Fruit fly (Drosophila melanogaster) whole organism, wandering third instar larva: ENCODE data around the gene Nadsyn.

Source experiments
- Abd-B ChIP-seq: fragments of >200 bp; optimal IDR thresholded peaks from 2 replicates; lab custom pipeline; 2017; ENCODE audit warnings: missing biosample characterization, missing genetic modification characterization
- CG32264 ChIP-seq: fragments of 200-800 bp; sonication (Bioruptor generic); optimal IDR thresholded peaks from 2 replicates; lab custom pipeline; 2016; ENCODE audit warnings: missing biosample characterization, missing genetic modification characterization
- CG9705 ChIP-seq: fragments of 200-800 bp; sonication (Bioruptor generic); optimal IDR thresholded peaks from 2 replicates; lab custom pipeline; 2018; ENCODE audit warnings: missing biosample characterization, mild to moderate bottlenecking, missing genetic modification characterization
- CrebA ChIP-seq: fragments of 200-800 bp; sonication (Bioruptor generic); optimal IDR thresholded peaks from 2 replicates; lab custom pipeline; 2016; ENCODE audit warnings: missing biosample characterization, mild to moderate bottlenecking, missing genetic modification characterization, borderline replicate concordance
- Dfd ChIP-seq: fragments of >200 bp; optimal IDR thresholded peaks from 2 replicates; lab custom pipeline; 2017; ENCODE audit warnings: missing biosample characterization, missing genetic modification characterization
- Dif ChIP-seq: fragments of 200-275, 200-300 bp; sonication (Bioruptor generic); optimal IDR thresholded peaks from 2 replicates; lab custom pipeline; 2018; ENCODE audit warnings: missing biosample characterization, missing genetic modification characterization; ENCODE audit not compliant: partially characterized antibody
- GATAd ChIP-seq: sonication (Bioruptor generic); optimal IDR thresholded peaks from 2 replicates; lab custom pipeline; 2016; ENCODE audit warnings: missing biosample characterization, missing genetic modification characterization
- Hr83 ChIP-seq: fragments of 200-300 bp; sonication (Bioruptor generic); optimal IDR thresholded peaks from 2 replicates; lab custom pipeline; 2016; ENCODE audit warnings: missing biosample characterization, mild to moderate bottlenecking, missing genetic modification characterization, moderate library complexity; ENCODE audit not compliant: poor library complexity, severe bottlenecking
- Jra ChIP-seq: sonication (Bioruptor generic); optimal IDR thresholded peaks from 2 replicates; lab custom pipeline; 2016; ENCODE audit warnings: missing biosample characterization, missing genetic modification characterization
- Mio ChIP-seq: sonication (Bioruptor generic); optimal IDR thresholded peaks from 2 replicates; lab custom pipeline; 2016; ENCODE audit warnings: missing biosample characterization, missing genetic modification characterization
- Myc ChIP-seq: fragments of >200 bp; optimal IDR thresholded peaks from 2 replicates; lab custom pipeline; 2017
- N ChIP-seq: fragments of >200 bp; optimal IDR thresholded peaks from 2 replicates; lab custom pipeline; 2018; ENCODE audit warnings: missing biosample characterization, missing external identifiers, missing genetic modification characterization
- OdsH ChIP-seq: fragments of 200-800 bp; sonication (Bioruptor generic); optimal IDR thresholded peaks from 2 replicates; lab custom pipeline; 2016; ENCODE audit warnings: missing biosample characterization, mild to moderate bottlenecking, missing genetic modification characterization
- Rel ChIP-seq, 2 experiments: fragments of 200-800 bp; sonication (Bioruptor generic) in 1 of 2; optimal IDR thresholded peaks; 2 replicates in 1 of 2; 3 replicates in 1 of 2; lab custom pipeline; 2016 to 2019; ENCODE audit warnings: mild to moderate bottlenecking in 2 of 2, missing biosample characterization in 2 of 2, missing genetic modification characterization in 2 of 2, moderate library complexity in 1 of 2
- Sp1 ChIP-seq: fragments of 200-800 bp; sonication (Bioruptor generic); optimal IDR thresholded peaks from 3 replicates; lab custom pipeline; 2019; ENCODE audit warnings: missing biosample characterization, mild to moderate bottlenecking, missing genetic modification characterization, moderate library complexity
- Vsx2 ChIP-seq: fragments of 200-300, 225-300 bp; sonication (Bioruptor generic); optimal IDR thresholded peaks from 2 replicates; lab custom pipeline; 2018; ENCODE audit warnings: missing biosample characterization, missing genetic modification characterization; ENCODE audit not compliant: partially characterized antibody
- dl ChIP-seq, 2 experiments: fragments of 175-275, 200-275 bp in 1 of 2; fragments of 200-275 bp in 1 of 2; sonication (Bioruptor generic); optimal IDR thresholded peaks; lab custom pipeline; 2018; ENCODE audit warnings: mild to moderate bottlenecking in 2 of 2, missing biosample characterization in 2 of 2, missing genetic modification characterization in 2 of 2, moderate library complexity in 2 of 2; ENCODE audit not compliant: partially characterized antibody in 2 of 2, insufficient read depth in 1 of 2
- dsf ChIP-seq: sonication (Bioruptor generic); optimal IDR thresholded peaks from 2 replicates; lab custom pipeline; 2016; ENCODE audit warnings: missing biosample characterization, missing genetic modification characterization, borderline replicate concordance
- ey ChIP-seq: fragments of 200-800 bp; sonication (Bioruptor generic); optimal IDR thresholded peaks from 2 replicates; lab custom pipeline; 2016; ENCODE audit warnings: missing biosample characterization, missing genetic modification characterization
- foxo ChIP-seq, 2 experiments: fragments of 200-800 bp; sonication (Bioruptor generic); optimal IDR thresholded peaks; 2 replicates in 1 of 2; 3 replicates in 1 of 2; lab custom pipeline; 2016 to 2017; ENCODE audit warnings: missing biosample characterization in 2 of 2, missing genetic modification characterization in 2 of 2
- fru ChIP-seq: fragments of 200-800 bp; sonication (Bioruptor generic); optimal IDR thresholded peaks from 3 replicates; lab custom pipeline; 2016; ENCODE audit warnings: missing biosample characterization, mild to moderate bottlenecking, missing genetic modification characterization
- lola ChIP-seq: fragments of >200 bp; optimal IDR thresholded peaks from 2 replicates; lab custom pipeline; 2017; ENCODE audit warnings: missing biosample characterization, missing genetic modification characterization
- psq ChIP-seq: fragments of 200-800 bp; sonication (Bioruptor generic); optimal IDR thresholded peaks from 3 replicates; lab custom pipeline; 2017; ENCODE audit warnings: missing biosample characterization, mild to moderate bottlenecking, missing genetic modification characterization, moderate library complexity
- rgr ChIP-seq: fragments of 200-800 bp; sonication (Bioruptor generic); optimal IDR thresholded peaks from 3 replicates; lab custom pipeline; 2016; ENCODE audit warnings: missing biosample characterization, mild to moderate bottlenecking, missing genetic modification characterization
- sage ChIP-seq: fragments of 200-800 bp; sonication (Bioruptor generic); optimal IDR thresholded peaks from 2 replicates; lab custom pipeline; 2016; ENCODE audit warnings: missing biosample characterization, mild to moderate bottlenecking, missing genetic modification characterization
- sv ChIP-seq: fragments of 200-800 bp; sonication (Bioruptor generic); optimal IDR thresholded peaks from 3 replicates; lab custom pipeline; 2016; ENCODE audit warnings: missing biosample characterization, missing genetic modification characterization
- tai ChIP-seq: sonication (Bioruptor generic); optimal IDR thresholded peaks from 2 replicates; lab custom pipeline; 2016; ENCODE audit warnings: missing biosample characterization, missing genetic modification characterization
- woc ChIP-seq: sonication (Bioruptor generic); optimal IDR thresholded peaks from 2 replicates; lab custom pipeline; 2016; ENCODE audit warnings: missing biosample characterization, mild to moderate bottlenecking, missing genetic modification characterization

Gene Nadsyn

DNA sequence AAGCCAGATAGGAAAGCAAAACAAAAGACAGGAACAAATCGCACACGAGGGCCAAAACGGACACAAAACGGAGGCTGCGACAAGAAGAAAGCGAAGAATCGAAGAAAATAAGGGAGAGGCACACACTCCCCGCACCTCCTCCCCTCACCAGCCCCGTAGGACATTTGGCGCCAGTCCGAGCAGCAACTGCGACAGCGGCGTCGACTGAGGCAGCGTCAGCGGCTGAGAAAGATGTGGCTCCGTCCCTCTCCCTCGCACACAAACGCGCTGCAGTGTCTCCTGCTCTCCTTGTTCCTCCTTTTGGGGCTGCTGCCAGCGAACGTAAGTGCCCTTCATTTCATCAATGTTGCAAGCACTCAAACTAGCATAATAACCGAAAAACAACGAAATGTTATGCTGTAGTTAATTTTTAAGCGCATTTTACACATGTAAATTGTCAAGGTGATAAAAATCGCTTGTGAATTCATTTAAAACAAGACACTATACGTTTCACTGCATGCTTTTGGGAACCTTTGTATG, 47.7 kb downstream of the Nadsyn start:
- TF ChIP-seq OdsH (GFP tag; lab: Kevin White, UChicago), result no peak
- peak; percentile 18 for TF ChIP-seq psq (GFP tag; lab: Kevin White, UChicago)

DNA sequence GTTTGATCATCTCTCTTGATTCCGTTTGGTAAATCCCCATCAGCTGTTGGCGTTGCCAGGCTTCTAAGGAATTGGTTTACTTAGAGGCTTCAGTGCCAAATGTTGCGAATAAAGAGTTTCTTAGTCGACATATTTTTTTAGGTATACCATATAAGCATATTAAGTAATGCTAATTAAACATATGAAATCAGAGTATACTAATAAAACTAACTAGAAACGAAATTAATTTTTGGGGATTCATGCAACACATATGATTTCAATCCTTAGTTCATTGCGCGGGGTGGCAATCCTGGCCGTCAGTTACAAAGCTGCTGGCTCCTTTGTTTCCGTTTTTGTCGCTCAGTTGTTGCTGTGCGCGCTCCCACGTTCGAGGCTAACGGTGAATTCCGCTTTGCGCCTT, 48.7 kb downstream of the Nadsyn start, which contains the start of gene CG15760:
CG15760 (plus strand) TSS at position 334 of the 400 bp plus-strand sequence.
- no peak for TF ChIP-seq Vsx2 (GFP tag; lab: Kevin White, UChicago)
- no peak for TF ChIP-seq Rel (GFP tag; optimal IDR thresholded peaks at IDR 0.05; lab: Kevin White, UChicago)
- TF ChIP-seq Rel (tag; optimal IDR thresholded peaks at IDR 0.05; lab: Kevin White, UChicago), result peak; percentile 71
- TF ChIP-seq, all 38 proteins: peak for 1

DNA sequence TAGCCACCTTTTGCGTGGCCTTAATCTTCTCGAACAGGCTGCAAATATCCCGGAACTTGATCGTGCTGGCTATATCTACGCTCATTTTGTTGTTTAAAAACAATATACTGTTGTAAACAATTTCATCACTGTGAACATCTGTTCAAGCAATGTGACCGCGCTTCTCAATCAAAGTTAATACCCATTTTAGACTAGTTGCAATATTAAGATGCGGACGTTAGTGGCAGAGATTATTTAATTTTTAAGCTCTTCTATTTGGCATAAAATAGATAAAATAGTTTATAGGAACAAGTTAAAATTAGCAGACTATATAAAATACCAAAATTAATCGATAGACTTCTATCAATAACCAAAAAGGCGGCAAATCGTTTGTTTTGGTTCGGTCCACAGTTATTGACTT, 50.4 kb downstream of the Nadsyn start, which contains the start of the genes DNAlig4 and CG11164:
DNAlig4 (minus strand) TSS at position 156 of the 400 bp plus-strand sequence.
CG11164 (plus strand) TSS at position 359 of the 400 bp plus-strand sequence.
- TF ChIP-seq Hr83 (GFP tag; lab: Kevin White, UChicago) (no peak), Abd-B (GFP tag; lab: Kevin White, UChicago) (no peak), Dif (no peak), N (GFP tag; lab: Kevin White, UChicago) (no peak), foxo (GFP tag; optimal IDR thresholded peaks at IDR 0.05; lab: Kevin White, UChicago) (no peak), CG9705 (no peak), CrebA (no peak), sv (GFP tag; lab: Kevin White, UChicago) (no peak), Vsx2 (GFP tag; lab: Kevin White, UChicago) (no peak), lola (GFP tag; lab: Kevin White, UChicago) (no peak), fru (GFP tag; lab: Kevin White, UChicago) (no peak)

DNA sequence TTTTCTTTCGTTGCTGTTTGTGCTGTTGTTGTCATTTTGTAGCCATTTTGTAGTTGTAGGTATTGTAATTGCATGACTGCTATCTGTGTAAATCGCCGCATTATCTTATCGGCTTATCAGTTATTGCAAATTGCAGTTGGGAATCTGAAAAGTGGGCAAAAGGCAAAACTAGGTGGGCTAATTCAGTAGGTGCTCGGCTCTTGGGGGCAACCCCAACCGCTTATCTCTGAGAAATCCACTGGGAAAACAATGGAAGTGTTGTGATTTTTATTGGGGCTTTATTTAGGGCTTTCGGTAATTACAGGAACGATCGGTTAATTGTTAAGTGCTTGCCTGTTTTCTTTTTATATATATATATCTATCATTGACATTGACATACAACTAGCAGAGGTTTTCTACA, 66.9 kb downstream of the Nadsyn start:
- TF ChIP-seq Jra (GFP tag; lab: Kevin White, UChicago) (no peak), Rel (GFP tag; optimal IDR thresholded peaks at IDR 0.05; lab: Kevin White, UChicago) (no peak), Rel (tag; optimal IDR thresholded peaks at IDR 0.05; lab: Kevin White, UChicago) (peak; percentile 40)

DNA sequence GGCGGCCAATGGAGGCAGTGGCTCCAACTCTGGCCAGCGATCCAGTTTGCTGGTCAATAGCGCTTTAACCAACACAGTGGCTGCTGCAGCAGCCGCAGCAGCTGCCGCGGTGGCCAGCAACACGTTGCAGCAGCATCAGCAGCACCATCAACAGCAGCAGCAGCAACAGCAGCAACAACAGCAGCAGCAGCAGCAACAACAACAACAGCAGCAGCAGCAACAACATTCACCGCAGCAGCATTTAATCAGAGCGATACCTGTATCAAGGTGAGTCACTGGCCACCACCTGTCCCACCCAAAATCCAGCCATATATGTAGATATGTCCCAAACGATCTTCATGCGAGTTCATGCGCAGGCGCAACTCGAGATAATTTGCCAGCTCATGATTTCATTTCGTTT, 68.3 kb downstream of the Nadsyn start:
- TF ChIP-seq Jra (GFP tag; lab: Kevin White, UChicago) (no peak), Dfd (peak; percentile 84)

DNA sequence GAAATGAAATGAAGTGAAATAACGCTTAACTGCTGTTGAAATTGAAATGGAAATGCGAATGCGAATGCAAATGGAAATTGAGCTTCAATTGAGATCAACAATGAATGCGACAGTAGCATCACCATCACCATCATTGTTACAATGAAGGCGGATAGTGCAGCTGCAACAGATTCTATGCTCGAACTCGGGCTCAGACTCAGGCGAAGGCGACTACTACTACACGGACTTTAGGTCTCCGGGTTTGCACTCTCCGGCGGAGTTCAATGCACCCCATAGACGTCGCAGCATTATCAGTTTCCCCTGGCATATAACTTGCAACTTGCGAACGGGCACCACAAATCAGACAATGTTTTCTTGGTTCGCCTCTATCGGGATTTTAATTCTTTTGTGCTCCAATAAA, 69.3 kb downstream of the Nadsyn start:
- TF ChIP-seq tai (GFP tag; lab: Kevin White, UChicago), result no peak
- TF ChIP-seq GATAd (GFP tag; lab: Kevin White, UChicago), result no peak
- no peak for TF ChIP-seq woc (GFP tag; lab: Kevin White, UChicago)
- no peak for TF ChIP-seq Rel (GFP tag; optimal IDR thresholded peaks at IDR 0.05; lab: Kevin White, UChicago)
- no peak for TF ChIP-seq Rel (tag; optimal IDR thresholded peaks at IDR 0.05; lab: Kevin White, UChicago)
- TF ChIP-seq CG32264, result no peak
- TF ChIP-seq dl (GFP tag; optimal IDR thresholded peaks at IDR 0.05; lab: Kevin White, UChicago; ENCODE audit: insufficient read depth in 1 of 2, partially characterized antibody in 2 of 2), result no peak

DNA sequence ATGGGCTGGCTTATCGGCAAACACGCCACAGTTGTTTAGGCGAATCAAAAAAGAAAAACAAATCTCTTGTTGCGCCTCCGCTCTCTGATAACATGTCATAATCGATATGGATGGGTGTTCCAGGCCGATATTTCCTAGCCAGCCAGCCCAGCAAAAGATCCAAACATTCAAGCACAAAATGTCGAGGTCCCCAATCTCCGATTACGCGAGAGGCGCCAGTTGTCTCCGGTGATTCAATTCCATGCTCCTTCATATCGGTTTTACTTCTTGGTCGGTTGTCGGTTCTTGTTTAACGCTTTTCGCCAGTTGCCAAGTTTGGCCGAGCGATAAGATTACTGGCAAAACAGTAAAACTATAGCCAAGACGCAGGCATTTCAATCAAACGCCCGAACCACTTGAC, 71.9 kb downstream of the Nadsyn start:
- TF ChIP-seq CrebA, result no peak
- no peak for TF ChIP-seq Hr83 (GFP tag; lab: Kevin White, UChicago)
- no peak for TF ChIP-seq Rel (GFP tag; optimal IDR thresholded peaks at IDR 0.05; lab: Kevin White, UChicago)
- TF ChIP-seq Rel (tag; optimal IDR thresholded peaks at IDR 0.05; lab: Kevin White, UChicago), result no peak
- no peak for TF ChIP-seq ey
- no peak for TF ChIP-seq Myc (lab: Kevin White, UChicago)
- TF ChIP-seq rgr (GFP tag; lab: Kevin White, UChicago), result no peak
- no peak for TF ChIP-seq dsf (GFP tag; lab: Kevin White, UChicago)
- no peak for TF ChIP-seq sage (GFP tag; lab: Kevin White, UChicago)
- no peak for TF ChIP-seq sv (GFP tag; lab: Kevin White, UChicago)
- TF ChIP-seq tai (GFP tag; lab: Kevin White, UChicago), result no peak
- TF ChIP-seq Mio (GFP tag; lab: Kevin White, UChicago), result no peak
- no peak for TF ChIP-seq CG32264
- no peak for TF ChIP-seq Vsx2 (GFP tag; lab: Kevin White, UChicago)
- no peak for TF ChIP-seq woc (GFP tag; lab: Kevin White, UChicago)
- no peak for TF ChIP-seq OdsH (GFP tag; lab: Kevin White, UChicago)
- TF ChIP-seq Abd-B (GFP tag; lab: Kevin White, UChicago), result no peak
- no peak for TF ChIP-seq Sp1
- TF ChIP-seq Dfd, result no peak
- no peak for TF ChIP-seq Dif
